Worm (Caenorhabditis elegans): ENCODE measurements around the gene rad-23.

The rad-23 gene

DNA sequence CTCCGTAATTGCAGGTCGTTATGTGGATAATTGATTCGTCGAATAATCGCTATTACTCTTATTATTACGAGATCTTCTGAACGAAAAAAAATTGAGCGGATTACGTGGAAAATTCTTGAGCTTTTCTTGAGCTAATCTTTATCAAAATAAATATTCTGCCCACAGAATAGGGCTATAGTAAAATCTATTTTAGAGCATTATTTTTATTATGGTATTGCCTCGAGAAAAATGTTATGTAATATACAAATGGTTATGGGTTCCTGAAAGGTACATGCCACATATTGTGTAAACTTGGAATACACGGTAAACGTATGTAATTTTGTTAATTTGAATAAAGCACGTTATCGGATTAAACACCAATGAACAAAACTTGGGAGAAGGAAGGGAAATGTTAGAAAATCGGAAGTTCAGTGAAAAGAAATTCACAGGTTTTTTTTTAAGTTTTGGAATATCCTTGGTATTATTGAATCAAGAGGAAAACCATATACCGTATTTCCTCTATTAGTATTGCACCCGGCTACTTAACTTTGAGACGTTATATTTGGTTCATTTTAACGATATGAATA, 15.3 kb downstream of the rad-23 start (continued):
- no peak for TF ChIP-seq ces-1 (GFP tag; optimal IDR thresholded peaks at IDR 0.05)
- no peak for TF ChIP-seq sup-37 (GFP tag; optimal IDR thresholded peaks at IDR 0.05)
- TF ChIP-seq grh-1 (GFP tag; IDR thresholded peaks at IDR 0.05): no peak
- TF ChIP-seq C34B4.2 (tag; optimal IDR thresholded peaks at IDR 0.05): no peak
- no peak for TF ChIP-seq nhr-28 (tag; optimal IDR thresholded peaks at IDR 0.05)
- TF ChIP-seq nhr-47 (tag; optimal IDR thresholded peaks at IDR 0.05): peak; percentile 48
- TF ChIP-seq ceh-90 (tag; optimal IDR thresholded peaks at IDR 0.05): no peak
- peak; percentile 67 for TF ChIP-seq nhr-90 (tag; optimal IDR thresholded peaks at IDR 0.05; ENCODE audit: poor library complexity)
- TF ChIP-seq F16B12.6 (tag; optimal IDR thresholded peaks at IDR 0.05): no peak
- TF ChIP-seq Y116A8C.19 (tag; optimal IDR thresholded peaks at IDR 0.05; ENCODE audit: borderline replicate concordance): no peak
- peak; percentile 28 for TF ChIP-seq nhr-19 (GFP tag; conservative IDR thresholded peaks at IDR 0.05)
- TF ChIP-seq nhr-76 (tag; optimal IDR thresholded peaks at IDR 0.05): no peak
- TF ChIP-seq ceh-8 (GFP tag; optimal IDR thresholded peaks at IDR 0.05): no peak
- TF ChIP-seq unc-86 (tag; optimal IDR thresholded peaks at IDR 0.05): peak; percentile 44
- TF ChIP-seq nhr-20 (tag; optimal IDR thresholded peaks at IDR 0.05): peak; percentile 8
- TF ChIP-seq ama-1 (optimal IDR thresholded peaks at IDR 0.05): peak; percentile 79
- TF ChIP-seq snpc-4 (tag; optimal IDR thresholded peaks at IDR 0.05): no peak
- TF ChIP-seq unc-130 (tag; optimal IDR thresholded peaks at IDR 0.05): no peak
- TF ChIP-seq nhr-85 (tag): no peak
- TF ChIP-seq pag-3 (tag; optimal IDR thresholded peaks at IDR 0.05; ENCODE audit: borderline replicate concordance, insufficient read depth): no peak
- TF ChIP-seq ztf-4 (tag; optimal IDR thresholded peaks at IDR 0.05): peak; percentile 83
- no peak for TF ChIP-seq unc-30 (tag; optimal IDR thresholded peaks at IDR 0.05)
- TF ChIP-seq sptf-1 (tag; optimal IDR thresholded peaks at IDR 0.05): no peak
- peak; percentile 75 for TF ChIP-seq aly-2 (tag; optimal IDR thresholded peaks at IDR 0.05)
- no peak for TF ChIP-seq mef-2 (tag; optimal IDR thresholded peaks at IDR 0.05)
- no peak for TF ChIP-seq hpl-2 (GFP tag; optimal IDR thresholded peaks at IDR 0.05)
- peak; percentile 72 for TF ChIP-seq dsc-1 (tag; optimal IDR thresholded peaks at IDR 0.05)
- no peak for TF ChIP-seq zag-1 (tag; optimal IDR thresholded peaks at IDR 0.05)
- peak; percentile 33 for TF ChIP-seq lir-3 (tag; optimal IDR thresholded peaks at IDR 0.05; ENCODE audit: poor library complexity)
- no peak for TF ChIP-seq dpl-1 (GFP tag; optimal IDR thresholded peaks at IDR 0.05)
- TF ChIP-seq nhr-11 (tag; optimal IDR thresholded peaks at IDR 0.05): peak; percentile 32
- TF ChIP-seq mab-9 (GFP tag; IDR thresholded peaks at IDR 0.05): no peak
- peak; percentile 53 for TF ChIP-seq fos-1 (tag; optimal IDR thresholded peaks at IDR 0.05)
- no peak for TF ChIP-seq lin-15B (tag; optimal IDR thresholded peaks at IDR 0.05)
- TF ChIP-seq mdl-1 (tag; optimal IDR thresholded peaks at IDR 0.05): no peak
- peak; percentile 72 for TF ChIP-seq nhr-71 (tag; optimal IDR thresholded peaks at IDR 0.05)
- peak; percentile 24 for TF ChIP-seq zip-4 (GFP tag; optimal IDR thresholded peaks at IDR 0.05)
- TF ChIP-seq efl-3 (GFP tag; optimal IDR thresholded peaks at IDR 0.05): no peak
- no peak for TF ChIP-seq nhr-84 (tag; optimal IDR thresholded peaks at IDR 0.05)
- peak in 1 of 2 experiments; percentile 2 for TF ChIP-seq efl-1 (optimal IDR thresholded peaks at IDR 0.05)
- peak in 1 of 2 experiments; percentile 85 for TF ChIP-seq efl-1 (GFP tag; optimal IDR thresholded peaks at IDR 0.05 in 1 of 2)
- peak; percentile 31 for TF ChIP-seq lin-39 (tag; optimal IDR thresholded peaks at IDR 0.05)
- no peak for TF ChIP-seq egl-27 (tag; optimal IDR thresholded peaks at IDR 0.05)
- TF ChIP-seq sox-4 (tag; optimal IDR thresholded peaks at IDR 0.05): no peak
- TF ChIP-seq lin-35 (GFP tag; optimal IDR thresholded peaks at IDR 0.05): no peak
- TF ChIP-seq blmp-1 (tag; optimal IDR thresholded peaks at IDR 0.05): peak; percentile 10
- TF ChIP-seq vab-15 (tag; optimal IDR thresholded peaks at IDR 0.05): no peak
- no peak for TF ChIP-seq lin-14 (GFP tag; optimal IDR thresholded peaks at IDR 0.05)
